Fruit fly (Drosophila melanogaster) whole organism, embryonic: ENCODE results near the gene CG7332.

Experiments
- CG10431 ChIP-seq: fragments of 200-800 bp; sonication (Bioruptor generic); optimal IDR thresholded peaks from 3 replicates; lab custom pipeline; 2018; ENCODE audit warnings: missing biosample characterization, mild to moderate bottlenecking, missing genetic modification characterization
- CG10959 ChIP-seq: fragments of 200-800 bp; sonication (Bioruptor generic); IDR thresholded peaks from 2 replicates; pipeline ENCODE4 v1.3.6; 2022; ENCODE audit warnings: missing biosample characterization, missing genetic modification characterization
- CG11085 ChIP-seq: fragments of 200-800 bp; sonication (Bioruptor generic); IDR thresholded peaks from 2 replicates; pipeline ENCODE4 v1.3.6; 2022; ENCODE audit warnings: missing biosample characterization, missing genetic modification characterization
- CG11456 ChIP-seq: fragments of 200-800 bp; sonication (Bioruptor generic); IDR thresholded peaks from 3 replicates; pipeline ENCODE4 v1.3.6; 2022; ENCODE audit warnings: missing biosample characterization, missing genetic modification characterization
- CG12299 ChIP-seq: fragments of 200-800 bp; sonication (Bioruptor generic); optimal IDR thresholded peaks from 2 replicates; lab custom pipeline; 2018; ENCODE audit warnings: missing biosample characterization, mild to moderate bottlenecking, missing genetic modification characterization
- CG13123 ChIP-seq: fragments of 200-800 bp; sonication (Bioruptor generic); optimal IDR thresholded peaks from 2 replicates; lab custom pipeline; 2016; ENCODE audit warnings: missing biosample characterization, missing genetic modification characterization
- CG14014 ChIP-seq: fragments of 200-800 bp; sonication (Bioruptor generic); IDR thresholded peaks from 2 replicates; pipeline ENCODE4 v1.3.6; 2022; ENCODE audit warnings: missing biosample characterization, missing genetic modification characterization
- CG18011 ChIP-seq: fragments of 200-800 bp; sonication (Bioruptor generic); optimal IDR thresholded peaks from 2 replicates; lab custom pipeline; 2017; ENCODE audit warnings: missing biosample characterization, missing genetic modification characterization, mild to moderate bottlenecking, moderate library complexity, missing genotype
- CG31224 ChIP-seq: fragments of 200-800 bp; sonication (Bioruptor generic); IDR thresholded peaks from 2 replicates; pipeline ENCODE4 v1.3.6; 2022; ENCODE audit warnings: missing biosample characterization, missing genetic modification characterization
- CG3726 ChIP-seq: fragments of 200-800 bp; sonication (Bioruptor generic); IDR thresholded peaks from 3 replicates; pipeline ENCODE4, ENCODE4 v1.3.6; 2022; ENCODE audit warnings: missing biosample characterization, missing genetic modification characterization
- CG42726 ChIP-seq: fragments of 200-800 bp; sonication (Bioruptor generic); IDR thresholded peaks from 2 replicates; pipeline ENCODE4 v1.3.6; 2022; ENCODE audit warnings: missing biosample characterization, missing genetic modification characterization; ENCODE audit not compliant: partially characterized antibody
- CG6272 ChIP-seq: fragments of 200-800 bp; sonication (Bioruptor generic); IDR thresholded peaks from 2 replicates; pipeline ENCODE4 v1.3.6; 2022; ENCODE audit warnings: missing biosample characterization, missing genetic modification characterization
- CG6765 ChIP-seq: fragments of 200-800 bp; sonication (Bioruptor generic); optimal IDR thresholded peaks from 3 replicates; lab custom pipeline; 2017; ENCODE audit warnings: missing biosample characterization, mild to moderate bottlenecking, missing genetic modification characterization
- Dp ChIP-seq: fragments of 200-800 bp; sonication (Bioruptor generic); optimal IDR thresholded peaks from 2 replicates; lab custom pipeline; 2018; ENCODE audit warnings: missing biosample characterization, mild to moderate bottlenecking, missing genetic modification characterization, moderate library complexity
- E2f1 ChIP-seq: fragments of 200-800 bp; sonication (Bioruptor generic); IDR thresholded peaks from 2 replicates; pipeline ENCODE4 v1.3.6; 2022; ENCODE audit warnings: missing biosample characterization, missing genetic modification characterization
- Ets65A ChIP-seq: fragments of 200-800 bp; sonication (Bioruptor generic); peaks from one replicate; lab custom pipeline; 2016; ENCODE audit warnings: missing biosample characterization, missing genetic modification characterization
- Gug ChIP-seq: fragments of 200-800 bp; sonication (Bioruptor generic); IDR thresholded peaks from 4 replicates; pipeline ENCODE4 v1.3.6; 2022; ENCODE audit warnings: missing biosample characterization, missing genetic modification characterization
- HLH54F ChIP-seq: fragments of 200-800 bp; sonication (Bioruptor generic); optimal IDR thresholded peaks from 3 replicates; lab custom pipeline; 2016; ENCODE audit warnings: missing biosample characterization, missing genetic modification characterization
- HmgD ChIP-seq: fragments of 200-800 bp; sonication (Bioruptor generic); optimal IDR thresholded peaks from 3 replicates; lab custom pipeline; 2016; ENCODE audit warnings: missing biosample characterization, missing genetic modification characterization
- Hr39 ChIP-seq: fragments of >200 bp; optimal IDR thresholded peaks from 2 replicates; lab custom pipeline; 2017
- Hr78 ChIP-seq, 2 experiments: fragments of 200-800 bp in 1 of 2; fragments of >200 bp in 1 of 2; sonication (Bioruptor generic) in 1 of 2; optimal IDR thresholded peaks; 2 replicates each; lab custom pipeline; 2017 to 2019; ENCODE audit warnings: missing biosample characterization in 2 of 2, missing genetic modification characterization in 2 of 2, mild to moderate bottlenecking in 1 of 2, moderate library complexity in 1 of 2
- Lhr ChIP-seq: fragments of 200-800 bp; sonication (Bioruptor generic); optimal IDR thresholded peaks from 3 replicates; lab custom pipeline; 2017; ENCODE audit warnings: mild to moderate bottlenecking, missing biosample characterization, missing genetic modification reagents, missing genetic modification characterization
- Mrtf ChIP-seq: fragments of 200-800 bp; sonication (Bioruptor generic); IDR thresholded peaks from 3 replicates; pipeline ENCODE4 v1.3.6; 2022; ENCODE audit warnings: missing biosample characterization, missing genetic modification characterization
- Pdp1 ChIP-seq, 2 experiments: fragments of 200-800 bp; sonication (Bioruptor generic); optimal IDR thresholded peaks; 3 replicates each; lab custom pipeline; 2016; ENCODE audit warnings: missing biosample characterization in 2 of 2, missing genetic modification characterization in 2 of 2, mild to moderate bottlenecking in 1 of 2, moderate library complexity in 1 of 2
- Ravus ChIP-seq: fragments of 200-800 bp; sonication (Bioruptor generic); IDR thresholded peaks from 2 replicates; pipeline ENCODE4 v1.3.6; 2022; ENCODE audit warnings: missing biosample characterization, missing genetic modification characterization
- Usf ChIP-seq: fragments of 200-800 bp; sonication (Bioruptor generic); optimal IDR thresholded peaks from 2 replicates; lab custom pipeline; 2017; ENCODE audit warnings: missing genotype, missing biosample characterization, missing genetic modification characterization
- Xbp1 ChIP-seq: fragments of 200-800 bp; sonication (Bioruptor generic); optimal IDR thresholded peaks from 3 replicates; lab custom pipeline; 2016; ENCODE audit warnings: missing biosample characterization, mild to moderate bottlenecking, missing genetic modification characterization
- cg ChIP-seq: fragments of 200-800 bp; sonication (Bioruptor generic); optimal IDR thresholded peaks from 3 replicates; lab custom pipeline; 2019; ENCODE audit warnings: missing biosample characterization, mild to moderate bottlenecking, missing genetic modification characterization, moderate library complexity
- dmrt99B ChIP-seq: fragments of 200-800 bp; sonication (Bioruptor generic); optimal IDR thresholded peaks from 2 replicates; lab custom pipeline; 2018; ENCODE audit warnings: missing biosample characterization, mild to moderate bottlenecking, missing genetic modification characterization, moderate library complexity
- gce ChIP-seq: fragments of 200-800 bp; sonication (Bioruptor generic); IDR thresholded peaks from 3 replicates; pipeline ENCODE4 v1.3.6; 2022; ENCODE audit warnings: missing biosample characterization, missing genetic modification characterization
- her ChIP-seq: fragments of 200-800 bp; sonication (Bioruptor generic); optimal IDR thresholded peaks from 2 replicates; lab custom pipeline; 2016; ENCODE audit warnings: missing biosample characterization, missing genetic modification characterization
- hth ChIP-seq: fragments of >200 bp; optimal IDR thresholded peaks from 2 replicates; lab custom pipeline; 2017; ENCODE audit warnings: inconsistent platforms
- lilli ChIP-seq: fragments of 200-800 bp; sonication (Bioruptor generic); optimal IDR thresholded peaks from 3 replicates; lab custom pipeline; 2016; ENCODE audit warnings: missing biosample characterization, missing genetic modification characterization
- lmd ChIP-seq: fragments of 200-800 bp; sonication (Bioruptor generic); IDR thresholded peaks from 2 replicates; pipeline ENCODE4 v1.3.6; 2022; ENCODE audit warnings: missing biosample characterization, missing genetic modification characterization
- maf-S ChIP-seq: fragments of 200-800 bp; sonication (Bioruptor generic); optimal IDR thresholded peaks from 2 replicates; lab custom pipeline; 2016; ENCODE audit warnings: missing biosample characterization, missing genetic modification characterization
- nerfin-2 ChIP-seq: fragments of 200-800 bp; sonication (Bioruptor generic); IDR thresholded peaks from 2 replicates; pipeline ENCODE4 v1.3.6; 2022; ENCODE audit warnings: missing biosample characterization, missing genetic modification characterization; ENCODE audit not compliant: partially characterized antibody
- pan ChIP-seq, 4 experiments: fragments of >200 bp in 3 of 4; fragments of 200-800 bp in 1 of 4; sonication (Bioruptor generic) in 1 of 4; optimal IDR thresholded peaks in 3 of 4; IDR thresholded peaks in 1 of 4; 2 replicates each; pipeline versions ENCODE4 v1.3.6 to Lab custom; 2017 to 2022; ENCODE audit warnings: missing biosample characterization in 2 of 4, missing genetic modification characterization in 2 of 4, mixed read lengths in 1 of 4
- psq ChIP-seq: fragments of 200-800 bp; sonication (Bioruptor generic); optimal IDR thresholded peaks from 2 replicates; lab custom pipeline; 2017; ENCODE audit warnings: missing biosample characterization, missing genetic modification characterization
- ro ChIP-seq: fragments of 200-800 bp; sonication (Bioruptor generic); IDR thresholded peaks from 2 replicates; pipeline ENCODE4 v1.3.6; 2022; ENCODE audit warnings: missing biosample characterization, missing genetic modification characterization
- scrt ChIP-seq: fragments of 200-800 bp; sonication (Bioruptor generic); optimal IDR thresholded peaks from 2 replicates; lab custom pipeline; 2018; ENCODE audit warnings: missing biosample characterization, mild to moderate bottlenecking, missing genetic modification characterization, moderate library complexity
- sd ChIP-seq: fragments of 200-800 bp; sonication (Bioruptor generic); optimal IDR thresholded peaks from 3 replicates; lab custom pipeline; 2018; ENCODE audit warnings: missing biosample characterization, mild to moderate bottlenecking, missing genetic modification characterization, moderate library complexity
- sens-2 ChIP-seq: fragments of 200-800 bp; sonication (Bioruptor generic); IDR thresholded peaks from 2 replicates; pipeline ENCODE4 v1.3.6; 2022; ENCODE audit warnings: missing biosample characterization, missing genetic modification characterization
- sima ChIP-seq: fragments of 200-800 bp; sonication (Bioruptor generic); optimal IDR thresholded peaks from 2 replicates; lab custom pipeline; 2016; ENCODE audit warnings: missing biosample characterization, missing genetic modification characterization
- tll ChIP-seq, 2 experiments: fragments of 200-800 bp in 1 of 2; fragments of >200 bp in 1 of 2; sonication (Bioruptor generic) in 1 of 2; optimal IDR thresholded peaks; 2 replicates each; lab custom pipeline; 2017 to 2019; ENCODE audit warnings: missing biosample characterization in 2 of 2, missing genetic modification characterization in 2 of 2, mild to moderate bottlenecking in 1 of 2, moderate library complexity in 1 of 2
- tup ChIP-seq: fragments of 200-800 bp; sonication (Bioruptor generic); optimal IDR thresholded peaks from 2 replicates; lab custom pipeline; 2016; ENCODE audit warnings: missing biosample characterization, mild to moderate bottlenecking, missing genetic modification characterization, moderate library complexity
- vnd ChIP-seq: fragments of 200-800 bp; sonication (Bioruptor generic); IDR thresholded peaks from 3 replicates; pipeline ENCODE4 v1.3.6; 2022; ENCODE audit warnings: missing biosample characterization, missing genetic modification characterization; ENCODE audit not compliant: partially characterized antibody
- zen ChIP-seq: fragments of 200-800 bp; sonication (Bioruptor generic); optimal IDR thresholded peaks from 3 replicates; lab custom pipeline; 2018; ENCODE audit warnings: missing biosample characterization, mild to moderate bottlenecking, missing genetic modification characterization, moderate library complexity
- zf30C ChIP-seq: fragments of 200-800 bp; sonication (Bioruptor generic); optimal IDR thresholded peaks from 3 replicates; lab custom pipeline; 2018; ENCODE audit warnings: missing biosample characterization, mild to moderate bottlenecking, missing genetic modification characterization

The CG7332 gene

dm6 chrX:18848338-18849021, 35.8 kb upstream of the CG7332 start, which contains the start of gene shop (continued):
- TF ChIP-seq CG31224 (GFP tag; lab: Robert Waterston, UW) (peak; percentile 59), zen (tag; lab: Kevin White, UChicago) (peak; percentile 61), cg (GFP tag; lab: Kevin White, UChicago) (no peak), CG11085 (GFP tag; lab: Robert Waterston, UW) (no peak), sd (tag; lab: Kevin White, UChicago) (peak; percentile 58), HmgD (GFP tag; lab: Kevin White, UChicago) (no peak), ro (GFP tag; lab: Robert Waterston, UW) (no peak), her (no peak), vnd (peak; percentile 44; the same call in 1 of the 3 replicates), Lhr (peak; percentile 58), tll (GFP tag; optimal IDR thresholded peaks at IDR 0.05; lab: Kevin White, UChicago) (no peak), nerfin-2 (GFP tag; lab: Robert Waterston, UW) (no peak), CG6765 (GFP tag; lab: Kevin White, UChicago) (peak; percentile 69), tup (GFP tag; lab: Kevin White, UChicago) (peak; percentile 15), pan (optimal IDR thresholded peaks at IDR 0.05; lab: Kevin White, UChicago) (no peak), pan (GFP tag; optimal IDR thresholded peaks at IDR 0.05 in 1 of 2, IDR thresholded peaks at IDR 0.05 in 1 of 2) (peak in 1 of 2 experiments; percentile 77), CG12299 (tag; lab: Kevin White, UChicago) (peak; percentile 78), zf30C (GFP tag; lab: Kevin White, UChicago) (no peak), CG11456 (peak; percentile 75; the same call in 2 of the 3 replicates), Xbp1 (GFP tag; lab: Kevin White, UChicago) (peak; percentile 92), Mrtf (GFP tag; lab: Robert Waterston, UW) (peak; percentile 51; the same call in 1 of the 3 replicates), Dp (no peak), sens-2 (GFP tag; lab: Robert Waterston, UW) (peak; percentile 20; the same call in 1 of the 2 replicates), Gug (GFP tag; lab: Robert Waterston, UW) (peak; percentile 76), CG14014 (GFP tag; lab: Robert Waterston, UW) (peak; percentile 73; the same call in 1 of the 2 replicates), CG18011 (GFP tag; lab: Kevin White, UChicago) (peak; percentile 58), E2f1 (GFP tag; lab: Robert Waterston, UW) (peak; percentile 69), CG3726 (GFP tag; lab: Robert Waterston, UW) (no peak), psq (GFP tag; lab: Kevin White, UChicago) (peak; percentile 31), lmd (GFP tag; lab: Robert Waterston, UW) (peak; percentile 84), CG42726 (0 out of 2 replicates have a peak, but pooled peaks have one; percentile 46), dmrt99B (peak; percentile 89), Usf (GFP tag; lab: Kevin White, UChicago) (peak; percentile 81), CG10959 (GFP tag; lab: Robert Waterston, UW) (peak; percentile 16; the same call in 1 of the 2 replicates), Hr78 (GFP tag; optimal IDR thresholded peaks at IDR 0.05; lab: Kevin White, UChicago) (peak in 1 of 2 experiments; percentile 63), lilli (GFP tag; lab: Kevin White, UChicago) (peak; percentile 84), scrt (GFP tag; lab: Kevin White, UChicago) (peak; percentile 65), CG10431 (peak; percentile 36), Pdp1 (GFP tag; optimal IDR thresholded peaks at IDR 0.05; lab: Kevin White, UChicago) (peak in 1 of 2 experiments; percentile 74), Hr39 (no peak), hth (no peak), sima (GFP tag; lab: Kevin White, UChicago) (no peak), CG6272 (GFP tag; lab: Robert Waterston, UW) (0 out of 2 replicates have a peak, but pooled peaks have one; percentile 42), Ravus (GFP tag; lab: Robert Waterston, UW) (peak; percentile 33; the same call in 1 of the 2 replicates), HLH54F (peak; percentile 83), CG13123 (GFP tag; lab: Kevin White, UChicago) (peak; percentile 72), gce (GFP tag; lab: Robert Waterston, UW) (0 out of 3 replicates have a peak, but pooled peaks have one; percentile 57), maf-S (GFP tag; lab: Kevin White, UChicago) (peak; percentile 66), Ets65A (GFP tag; lab: Kevin White, UChicago) (peak; percentile 97)
